Fruit fly (Drosophila melanogaster) whole organism, embryonic: Measurements from ENCODE around the gene Argk1.

Source experiments
- ATbp ChIP-seq: fragments of 200-800 bp; sonication (Bioruptor generic); optimal IDR thresholded peaks from 2 replicates; lab custom pipeline; 2017; ENCODE audit warnings: missing biosample characterization, mild to moderate bottlenecking, missing genetic modification characterization, missing genetic modification reagents
- Antp ChIP-seq: fragments of 200-800 bp; sonication (Bioruptor generic); optimal IDR thresholded peaks from 3 replicates; lab custom pipeline; 2016; ENCODE audit warnings: missing biosample characterization, missing genetic modification characterization
- Atf-2 ChIP-seq: fragments of 200-800 bp; sonication (Bioruptor generic); optimal IDR thresholded peaks from 2 replicates; lab custom pipeline; 2016; ENCODE audit warnings: missing biosample characterization, missing genetic modification characterization
- Bdp1 ChIP-seq: fragments of 200-800 bp; sonication (Bioruptor generic); optimal IDR thresholded peaks from 3 replicates; lab custom pipeline; 2016; ENCODE audit warnings: missing biosample characterization, missing genetic modification characterization
- C15 ChIP-seq: fragments of 200-800 bp; sonication (Bioruptor generic); IDR thresholded peaks from 3 replicates; pipeline ENCODE4 v1.3.6; 2022; ENCODE audit warnings: missing biosample characterization, missing genetic modification characterization
- CG11456 ChIP-seq: fragments of 200-800 bp; sonication (Bioruptor generic); IDR thresholded peaks from 3 replicates; pipeline ENCODE4 v1.3.6; 2022; ENCODE audit warnings: missing biosample characterization, missing genetic modification characterization
- CG13123 ChIP-seq: fragments of 200-800 bp; sonication (Bioruptor generic); optimal IDR thresholded peaks from 2 replicates; lab custom pipeline; 2016; ENCODE audit warnings: missing biosample characterization, missing genetic modification characterization
- CG14441 ChIP-seq: fragments of 200-800 bp; sonication (Bioruptor generic); IDR thresholded peaks from 2 replicates; pipeline ENCODE4 v1.3.6; 2022; ENCODE audit warnings: missing biosample characterization, missing genetic modification characterization
- CG14710 ChIP-seq: fragments of 200-800 bp; sonication (Bioruptor generic); optimal IDR thresholded peaks from 3 replicates; lab custom pipeline; 2019; ENCODE audit warnings: missing biosample characterization, mild to moderate bottlenecking, missing genetic modification characterization, moderate library complexity
- CG14965 ChIP-seq: fragments of 200-800 bp; sonication (Bioruptor generic); optimal IDR thresholded peaks from 2 replicates; lab custom pipeline; 2016; ENCODE audit warnings: missing biosample characterization, missing genetic modification characterization, borderline replicate concordance
- CG15601 ChIP-seq: fragments of 200-800 bp; sonication (Bioruptor generic); optimal IDR thresholded peaks from 3 replicates; lab custom pipeline; 2019; ENCODE audit warnings: missing biosample characterization, mild to moderate bottlenecking, missing genetic modification characterization, moderate library complexity
- CG2120 ChIP-seq: fragments of 200-800 bp; sonication (Bioruptor generic); optimal IDR thresholded peaks from 3 replicates; lab custom pipeline; 2016; ENCODE audit warnings: missing biosample characterization, missing genetic modification characterization
- CG30020 ChIP-seq: fragments of 200-800 bp; optimal IDR thresholded peaks from 2 replicates; lab custom pipeline; 2019; ENCODE audit warnings: missing biosample characterization, mild to moderate bottlenecking, missing genetic modification characterization, moderate library complexity
- CG3065 ChIP-seq: fragments of 200-800 bp; sonication (Bioruptor generic); optimal IDR thresholded peaks from 2 replicates; lab custom pipeline; 2016; ENCODE audit warnings: missing biosample characterization, missing genetic modification characterization
- CG31224 ChIP-seq: fragments of 200-800 bp; sonication (Bioruptor generic); IDR thresholded peaks from 2 replicates; pipeline ENCODE4 v1.3.6; 2022; ENCODE audit warnings: missing biosample characterization, missing genetic modification characterization
- CG3847 ChIP-seq: fragments of 200-800 bp; sonication (Bioruptor generic); IDR thresholded peaks from 2 replicates; pipeline ENCODE4 v1.3.6; 2022; ENCODE audit warnings: missing biosample characterization, missing genetic modification characterization
- CG6854 ChIP-seq: fragments of 200-800 bp; sonication (Bioruptor generic); optimal IDR thresholded peaks from 3 replicates; lab custom pipeline; 2017; ENCODE audit warnings: missing biosample characterization, mild to moderate bottlenecking, missing genetic modification characterization
- CG8281 ChIP-seq: fragments of 200-800 bp; sonication (Bioruptor generic); optimal IDR thresholded peaks from 2 replicates; lab custom pipeline; 2018; ENCODE audit warnings: missing biosample characterization, mild to moderate bottlenecking, missing genetic modification characterization, moderate library complexity
- Dref ChIP-seq: fragments of 200-800 bp; sonication (Bioruptor generic); IDR thresholded peaks from 2 replicates; pipeline ENCODE4 v1.3.6; 2022; ENCODE audit warnings: missing biosample characterization, missing genetic modification characterization
- ERR ChIP-seq: fragments of 200-800 bp; sonication (Bioruptor generic); optimal IDR thresholded peaks from 2 replicates; lab custom pipeline; 2016; ENCODE audit warnings: missing biosample characterization, missing genetic modification characterization
- H15 ChIP-seq: fragments of 200-800 bp; sonication (Bioruptor generic); IDR thresholded peaks from 3 replicates; pipeline ENCODE4 v1.3.6; 2022; ENCODE audit warnings: missing biosample characterization, missing genetic modification characterization
- Hmr ChIP-seq: fragments of 200-800 bp; sonication (Bioruptor generic); optimal IDR thresholded peaks from 3 replicates; lab custom pipeline; 2017; ENCODE audit warnings: mild to moderate bottlenecking, missing biosample characterization, missing genetic modification reagents, missing genetic modification characterization
- Hr3 ChIP-seq: fragments of 200-800 bp; sonication (Bioruptor generic); optimal IDR thresholded peaks from 3 replicates; lab custom pipeline; 2016; ENCODE audit warnings: missing biosample characterization, missing genetic modification characterization
- Hr39 ChIP-seq: fragments of >200 bp; optimal IDR thresholded peaks from 2 replicates; lab custom pipeline; 2017
- Hr78 ChIP-seq, 2 experiments: fragments of 200-800 bp in 1 of 2; fragments of >200 bp in 1 of 2; sonication (Bioruptor generic) in 1 of 2; optimal IDR thresholded peaks; 2 replicates each; lab custom pipeline; 2017 to 2019; ENCODE audit warnings: missing biosample characterization in 2 of 2, missing genetic modification characterization in 2 of 2, mild to moderate bottlenecking in 1 of 2, moderate library complexity in 1 of 2
- Mes4 ChIP-seq: fragments of 200-800 bp; sonication (Bioruptor generic); optimal IDR thresholded peaks from 2 replicates; lab custom pipeline; 2016; ENCODE audit warnings: missing biosample characterization, missing genetic modification characterization
- NfI ChIP-seq: fragments of 200-800 bp; sonication (Bioruptor generic); optimal IDR thresholded peaks from 3 replicates; lab custom pipeline; 2018; ENCODE audit warnings: missing biosample characterization, mild to moderate bottlenecking, missing genetic modification characterization, moderate library complexity
- TFAM ChIP-seq: fragments of 200-800 bp; sonication (Bioruptor generic); optimal IDR thresholded peaks from 2 replicates; lab custom pipeline; 2017; ENCODE audit warnings: missing biosample characterization, missing genetic modification characterization, inconsistent platforms
- ase ChIP-seq: fragments of 200-800 bp; sonication (Bioruptor generic); IDR thresholded peaks from 3 replicates; pipeline ENCODE4 v1.3.6; 2022; ENCODE audit warnings: missing biosample characterization, missing genetic modification characterization
- ato ChIP-seq: fragments of 200-800 bp; sonication (Bioruptor generic); IDR thresholded peaks from 2 replicates; pipeline ENCODE4 v1.3.6; 2022; ENCODE audit warnings: missing biosample characterization, missing genetic modification characterization; ENCODE audit not compliant: partially characterized antibody
- br ChIP-seq: fragments of >200 bp; optimal IDR thresholded peaks from 2 replicates; lab custom pipeline; 2017
- ci ChIP-seq: fragments of 200-800 bp; sonication (Bioruptor generic); IDR thresholded peaks from 3 replicates; pipeline ENCODE4 v1.3.6; 2022; ENCODE audit warnings: missing biosample characterization, missing genetic modification characterization
- dm ChIP-seq: fragments of 200-800 bp; sonication (Bioruptor generic); optimal IDR thresholded peaks from 3 replicates; lab custom pipeline; 2016; ENCODE audit warnings: missing biosample characterization, missing genetic modification characterization
- dmrt11E ChIP-seq: fragments of 200-800 bp; sonication (Bioruptor generic); optimal IDR thresholded peaks from 3 replicates; lab custom pipeline; 2018; ENCODE audit warnings: missing biosample characterization, mild to moderate bottlenecking, missing genetic modification characterization, moderate library complexity
- ems ChIP-seq: fragments of 200-800 bp; sonication (Bioruptor generic); optimal IDR thresholded peaks from 3 replicates; lab custom pipeline; 2016; ENCODE audit warnings: missing biosample characterization, missing genetic modification characterization
- eve ChIP-seq, 2 experiments: fragments of >200 bp; optimal IDR thresholded peaks; 2 replicates each; lab custom pipeline; 2017; ENCODE audit warnings: missing biosample characterization in 2 of 2, missing genetic modification characterization in 2 of 2
- eyg ChIP-seq: fragments of 200-800 bp; sonication (Bioruptor generic); optimal IDR thresholded peaks from 3 replicates; lab custom pipeline; 2016; ENCODE audit warnings: missing biosample characterization, missing genetic modification characterization
- gce ChIP-seq: fragments of 200-800 bp; sonication (Bioruptor generic); IDR thresholded peaks from 3 replicates; pipeline ENCODE4 v1.3.6; 2022; ENCODE audit warnings: missing biosample characterization, missing genetic modification characterization
- gsb ChIP-seq: fragments of 200-800 bp; sonication (Bioruptor generic); IDR thresholded peaks from 2 replicates; pipeline ENCODE4 v1.3.6; 2022; ENCODE audit warnings: missing biosample characterization, missing genetic modification characterization
- gt ChIP-seq: fragments of 200-800 bp; sonication (Bioruptor generic); IDR thresholded peaks from 2 replicates; pipeline ENCODE4 v1.3.6; 2022; ENCODE audit warnings: missing biosample characterization, missing genetic modification characterization
- lbe ChIP-seq: fragments of 200-800 bp; sonication (Bioruptor generic); optimal IDR thresholded peaks from 2 replicates; lab custom pipeline; 2016; ENCODE audit warnings: missing biosample characterization, mild to moderate bottlenecking, missing genetic modification characterization
- mld ChIP-seq: fragments of 200-800 bp; sonication (Bioruptor generic); IDR thresholded peaks from 3 replicates; pipeline ENCODE4 v1.3.6; 2022; ENCODE audit warnings: missing biosample characterization, missing genetic modification characterization; ENCODE audit not compliant: partially characterized antibody
- nmo ChIP-seq: fragments of 200-800 bp; sonication (Bioruptor generic); optimal IDR thresholded peaks from 2 replicates; lab custom pipeline; 2018; ENCODE audit warnings: missing biosample characterization, mild to moderate bottlenecking, missing genetic modification characterization, moderate library complexity
- phol ChIP-seq: fragments of 200-800 bp; sonication (Bioruptor generic); optimal IDR thresholded peaks from 3 replicates; lab custom pipeline; 2018; ENCODE audit warnings: missing biosample characterization, mild to moderate bottlenecking, missing genetic modification characterization, moderate library complexity
- tll ChIP-seq, 2 experiments: fragments of 200-800 bp in 1 of 2; fragments of >200 bp in 1 of 2; sonication (Bioruptor generic) in 1 of 2; optimal IDR thresholded peaks; 2 replicates each; lab custom pipeline; 2017 to 2019; ENCODE audit warnings: missing biosample characterization in 2 of 2, missing genetic modification characterization in 2 of 2, mild to moderate bottlenecking in 1 of 2, moderate library complexity in 1 of 2
- twi ChIP-seq: fragments of 200-800 bp; optimal IDR thresholded peaks from 2 replicates; lab custom pipeline; 2019; ENCODE audit warnings: missing biosample characterization, mild to moderate bottlenecking, missing genetic modification characterization, moderate library complexity
- vfl ChIP-seq: fragments of 200-800 bp; sonication (Bioruptor generic); optimal IDR thresholded peaks from 2 replicates; lab custom pipeline; 2016; ENCODE audit warnings: missing biosample characterization, missing genetic modification characterization
- zen ChIP-seq: fragments of 200-800 bp; sonication (Bioruptor generic); optimal IDR thresholded peaks from 3 replicates; lab custom pipeline; 2018; ENCODE audit warnings: missing biosample characterization, mild to moderate bottlenecking, missing genetic modification characterization, moderate library complexity

Argk1 gene

dm6 chr3L:9013745-9014144 is 52.1 kb downstream of the Argk1 start:
- TF ChIP-seq ci (no peak), dm (no peak), twi (tag; lab: Kevin White, UChicago) (peak; percentile 16), eve (GFP tag; optimal IDR thresholded peaks at IDR 0.05; lab: Kevin White, UChicago) (no peak), ATbp (no peak), NfI (GFP tag; lab: Kevin White, UChicago) (no peak), zen (tag; lab: Kevin White, UChicago) (peak; percentile 93), C15 (GFP tag; lab: Robert Waterston, UW) (no peak), eyg (GFP tag; lab: Kevin White, UChicago) (no peak), CG14710 (tag; lab: Kevin White, UChicago) (no peak), gsb (no peak), vfl (GFP tag; lab: Kevin White, UChicago) (no peak), Hr39 (lab: Kevin White, UChicago) (no peak), H15 (no peak)

dm6 chr3L:9011485-9012389 is 54.1 kb downstream of the Argk1 start:
- TF ChIP-seq Dref (GFP tag; lab: Robert Waterston, UW) (no peak), CG13123 (GFP tag; lab: Kevin White, UChicago) (peak; percentile 52), tll (GFP tag; optimal IDR thresholded peaks at IDR 0.05; lab: Kevin White, UChicago) (peak in 1 of 2 experiments; percentile 16), ci (peak; percentile 92), ato (GFP tag; lab: Robert Waterston, UW) (no peak), Atf-2 (peak; percentile 56), Mes4 (GFP tag; lab: Kevin White, UChicago) (peak; percentile 75), gt (GFP tag; lab: Robert Waterston, UW) (0 out of 2 replicates have a peak, but pooled peaks have one; percentile 35), CG31224 (no peak), CG3847 (peak; percentile 27; the same call in 1 of the 2 replicates), Bdp1 (peak; percentile 32), lbe (GFP tag; lab: Kevin White, UChicago) (no peak), Hr78 (GFP tag; optimal IDR thresholded peaks at IDR 0.05; lab: Kevin White, UChicago) (peak in 1 of 2 experiments; percentile 53), br (lab: Kevin White, UChicago) (no peak), Hmr (no peak), ERR (GFP tag; lab: Kevin White, UChicago) (peak; percentile 28), CG14965 (GFP tag; lab: Kevin White, UChicago) (peak; percentile 24), phol (tag; lab: Kevin White, UChicago) (peak; percentile 82), CG6854 (no peak), CG3065 (GFP tag; lab: Kevin White, UChicago) (peak; percentile 59), Antp (GFP tag; lab: Kevin White, UChicago) (peak; percentile 87), CG14441 (GFP tag; lab: Robert Waterston, UW) (peak; percentile 60), TFAM (GFP tag; lab: Kevin White, UChicago) (no peak), Hr3 (GFP tag; lab: Kevin White, UChicago) (peak; percentile 59), dmrt11E (tag; lab: Kevin White, UChicago) (peak; percentile 89), ems (GFP tag; lab: Kevin White, UChicago) (peak; percentile 68), CG15601 (tag; lab: Kevin White, UChicago) (peak; percentile 68), CG8281 (peak; percentile 57), CG11456 (GFP tag; lab: Robert Waterston, UW) (peak; percentile 68; the same call in 2 of the 3 replicates), gce (GFP tag; lab: Robert Waterston, UW) (peak; percentile 61; the same call in 2 of the 3 replicates), nmo (GFP tag; lab: Kevin White, UChicago) (peak; percentile 83), CG2120 (GFP tag; lab: Kevin White, UChicago) (no peak), mld (no peak), ase (GFP tag; lab: Robert Waterston, UW) (peak; percentile 66; the same call in 1 of the 3 replicates), CG30020 (tag; lab: Kevin White, UChicago) (no peak)
